Fruit fly (Drosophila melanogaster) whole organism, embryonic: ENCODE measurements around the gene Utx.

Experiments
- Adf1 ChIP-seq: fragments of 200-800 bp; sonication (Bioruptor generic); IDR thresholded peaks from 2 replicates; pipeline ENCODE4 v1.3.6; 2022; ENCODE audit warnings: missing biosample characterization, missing genetic modification characterization
- Atf-2 ChIP-seq: fragments of 200-800 bp; sonication (Bioruptor generic); optimal IDR thresholded peaks from 2 replicates; lab custom pipeline; 2016; ENCODE audit warnings: missing biosample characterization, missing genetic modification characterization
- Bgb ChIP-seq: fragments of 200-800 bp; sonication (Bioruptor generic); IDR thresholded peaks from 2 replicates; pipeline ENCODE4 v1.3.6; 2022; ENCODE audit warnings: missing biosample characterization, missing genetic modification characterization; ENCODE audit not compliant: partially characterized antibody
- CG10267 ChIP-seq: fragments of 200-800 bp; sonication (Bioruptor generic); optimal IDR thresholded peaks from 2 replicates; lab custom pipeline; 2018; ENCODE audit warnings: missing biosample characterization, mild to moderate bottlenecking, missing genetic modification characterization, moderate library complexity
- CG12104 ChIP-seq: fragments of 200-800 bp; sonication (Bioruptor generic); optimal IDR thresholded peaks from 3 replicates; lab custom pipeline; 2016; ENCODE audit warnings: missing biosample characterization, missing genetic modification characterization
- CG14441 ChIP-seq: fragments of 200-800 bp; sonication (Bioruptor generic); IDR thresholded peaks from 2 replicates; pipeline ENCODE4 v1.3.6; 2022; ENCODE audit warnings: missing biosample characterization, missing genetic modification characterization
- CG14710 ChIP-seq: fragments of 200-800 bp; sonication (Bioruptor generic); optimal IDR thresholded peaks from 3 replicates; lab custom pipeline; 2019; ENCODE audit warnings: missing biosample characterization, mild to moderate bottlenecking, missing genetic modification characterization, moderate library complexity
- CG15269 ChIP-seq: fragments of 200-800 bp; sonication (Bioruptor generic); optimal IDR thresholded peaks from 2 replicates; lab custom pipeline; 2018; ENCODE audit warnings: missing biosample characterization, mild to moderate bottlenecking, missing genetic modification characterization, moderate library complexity
- CG15514 ChIP-seq: fragments of 200-800 bp; sonication (Bioruptor generic); optimal IDR thresholded peaks from 3 replicates; lab custom pipeline; 2017; ENCODE audit warnings: missing biosample characterization, missing genetic modification characterization, mild to moderate bottlenecking, moderate library complexity, missing genetic modification reagents
- CG16779 ChIP-seq: fragments of 200-800 bp; sonication (Bioruptor generic); IDR thresholded peaks from 2 replicates; pipeline ENCODE4 v1.3.6; 2022; ENCODE audit warnings: missing biosample characterization, missing genetic modification characterization
- CG2116 ChIP-seq: fragments of 200-800 bp; sonication (Bioruptor generic); optimal IDR thresholded peaks from 3 replicates; lab custom pipeline; 2018; ENCODE audit warnings: missing biosample characterization, mild to moderate bottlenecking, missing genetic modification characterization
- CG5953 ChIP-seq: fragments of 200-800 bp; sonication (Bioruptor generic); IDR thresholded peaks from 2 replicates; pipeline ENCODE4 v1.3.6; 2022; ENCODE audit warnings: missing biosample characterization, missing genetic modification characterization
- CG6791 ChIP-seq: fragments of 200-800 bp; sonication (Bioruptor generic); IDR thresholded peaks from 3 replicates; pipeline ENCODE4 v1.3.6; 2022; ENCODE audit warnings: missing biosample characterization, missing genetic modification characterization; ENCODE audit not compliant: partially characterized antibody
- CG8290 ChIP-seq, 3 experiments: fragments of 200-800 bp; sonication (Bioruptor generic); optimal IDR thresholded peaks; 2 replicates each; lab custom pipeline; 2016 to 2019; ENCODE audit warnings: missing biosample characterization in 3 of 3, missing genetic modification characterization in 3 of 3, mild to moderate bottlenecking in 2 of 3, moderate library complexity in 1 of 3
- CG8765 ChIP-seq: fragments of 200-800 bp; sonication (Bioruptor generic); IDR thresholded peaks from 2 replicates; pipeline ENCODE4 v1.3.6; 2022; ENCODE audit warnings: missing biosample characterization, missing genetic modification characterization
- CG9932 ChIP-seq: fragments of 200-800 bp; sonication (Bioruptor generic); IDR thresholded peaks from 2 replicates; pipeline ENCODE4 v1.3.6; 2022; ENCODE audit warnings: missing biosample characterization, missing genetic modification characterization
- CHES-1-like ChIP-seq: fragments of 200-800 bp; sonication (Bioruptor generic); optimal IDR thresholded peaks from 2 replicates; lab custom pipeline; 2016; ENCODE audit warnings: missing biosample characterization, missing genetic modification characterization
- Deaf1 ChIP-seq: fragments of 200-800 bp; optimal IDR thresholded peaks from 3 replicates; lab custom pipeline; 2019; ENCODE audit warnings: missing biosample characterization, mild to moderate bottlenecking, missing genetic modification characterization, moderate library complexity
- Dip2 ChIP-seq: fragments of 200-800 bp; sonication (Bioruptor generic); IDR thresholded peaks from 2 replicates; pipeline ENCODE4 v1.3.6; 2022; ENCODE audit warnings: missing biosample characterization, missing genetic modification characterization
- Ets65A ChIP-seq: fragments of 200-800 bp; sonication (Bioruptor generic); peaks from one replicate; lab custom pipeline; 2016; ENCODE audit warnings: missing biosample characterization, missing genetic modification characterization
- HLH3B ChIP-seq: fragments of 200-800 bp; sonication (Bioruptor generic); IDR thresholded peaks from 2 replicates; pipeline ENCODE4 v1.3.6; 2022; ENCODE audit warnings: missing biosample characterization, missing genetic modification characterization
- MESR4 ChIP-seq: fragments of 200-800 bp; sonication (Bioruptor generic); optimal IDR thresholded peaks from 2 replicates; lab custom pipeline; 2018; ENCODE audit warnings: missing biosample characterization, mild to moderate bottlenecking, missing genetic modification characterization, moderate library complexity
- Med ChIP-seq: fragments of 200-800 bp; sonication (Bioruptor generic); peaks from one replicate; lab custom pipeline; 2016; ENCODE audit warnings: missing biosample characterization, missing genetic modification characterization, mild to moderate bottlenecking, inconsistent platforms, moderate library complexity
- Meics ChIP-seq: fragments of 200-800 bp; sonication (Bioruptor generic); optimal IDR thresholded peaks from 2 replicates; lab custom pipeline; 2017; ENCODE audit warnings: missing biosample characterization, mild to moderate bottlenecking, missing genetic modification characterization
- Myb ChIP-seq: fragments of 200-800 bp; sonication (Bioruptor generic); optimal IDR thresholded peaks from 2 replicates; lab custom pipeline; 2016; ENCODE audit warnings: missing biosample characterization, missing genetic modification characterization
- Scr ChIP-seq: fragments of 200-800 bp; sonication (Bioruptor generic); IDR thresholded peaks from 2 replicates; pipeline ENCODE4 v1.3.6; 2022; ENCODE audit warnings: missing biosample characterization, missing genetic modification characterization; ENCODE audit not compliant: partially characterized antibody
- Xrp1 ChIP-seq: fragments of 200-800 bp; sonication (Bioruptor generic); IDR thresholded peaks from 2 replicates; pipeline ENCODE4 v1.3.6; 2022; ENCODE audit warnings: missing biosample characterization, missing genetic modification characterization
- YL-1 ChIP-seq: fragments of 200-800 bp; sonication (Bioruptor generic); optimal IDR thresholded peaks from 3 replicates; lab custom pipeline; 2017; ENCODE audit warnings: missing biosample characterization, mild to moderate bottlenecking, missing genetic modification characterization
- amos ChIP-seq: fragments of 200-800 bp; sonication (Bioruptor generic); IDR thresholded peaks from 2 replicates; pipeline ENCODE4 v1.3.6; 2022; ENCODE audit warnings: missing biosample characterization, missing genetic modification characterization; ENCODE audit not compliant: partially characterized antibody
- bbx ChIP-seq: fragments of 200-800 bp; sonication (Bioruptor generic); IDR thresholded peaks from 2 replicates; pipeline ENCODE4 v1.3.6; 2022; ENCODE audit warnings: missing biosample characterization, missing genetic modification characterization; ENCODE audit not compliant: partially characterized antibody
- bigmax ChIP-seq: fragments of 200-800 bp; sonication (Bioruptor generic); optimal IDR thresholded peaks from 2 replicates; lab custom pipeline; 2018; ENCODE audit warnings: missing biosample characterization, mild to moderate bottlenecking, missing genetic modification characterization
- crp ChIP-seq, 2 experiments: fragments of 200-800 bp; sonication (Bioruptor generic); optimal IDR thresholded peaks; 2 replicates in 1 of 2; 3 replicates in 1 of 2; lab custom pipeline; 2017; ENCODE audit warnings: missing biosample characterization in 2 of 2, missing genetic modification characterization in 2 of 2, mild to moderate bottlenecking in 1 of 2, moderate library complexity in 1 of 2
- da ChIP-seq: fragments of 200-800 bp; sonication (Bioruptor generic); optimal IDR thresholded peaks from 2 replicates; lab custom pipeline; 2016; ENCODE audit warnings: missing biosample characterization, missing genetic modification characterization
- eve ChIP-seq, 2 experiments: fragments of >200 bp; optimal IDR thresholded peaks; 2 replicates each; lab custom pipeline; 2017; ENCODE audit warnings: missing biosample characterization in 2 of 2, missing genetic modification characterization in 2 of 2
- ewg ChIP-seq: fragments of 200-800 bp; sonication (Bioruptor generic); optimal IDR thresholded peaks from 3 replicates; lab custom pipeline; 2017; ENCODE audit warnings: mild to moderate bottlenecking, missing biosample characterization, missing genetic modification reagents, missing genetic modification characterization
- exex ChIP-seq: fragments of 200-800 bp; sonication (Bioruptor generic); optimal IDR thresholded peaks from 4 replicates; lab custom pipeline; 2018; ENCODE audit warnings: missing biosample characterization, mild to moderate bottlenecking, missing genetic modification characterization, moderate library complexity
- fd96Cb ChIP-seq: fragments of 200-800 bp; sonication (Bioruptor generic); optimal IDR thresholded peaks from 2 replicates; lab custom pipeline; 2018; ENCODE audit warnings: missing biosample characterization, mild to moderate bottlenecking, missing genetic modification characterization, moderate library complexity
- hbn ChIP-seq: fragments of 200-800 bp; sonication (Bioruptor generic); IDR thresholded peaks from 2 replicates; pipeline ENCODE4 v1.3.6; 2022; ENCODE audit warnings: missing biosample characterization, missing genetic modification characterization; ENCODE audit not compliant: partially characterized antibody
- klu ChIP-seq: fragments of 200-800 bp; sonication (Bioruptor generic); IDR thresholded peaks from 2 replicates; pipeline ENCODE4 v1.3.6; 2022; ENCODE audit warnings: missing biosample characterization, missing genetic modification characterization
- nau ChIP-seq: fragments of 200-800 bp; sonication (Bioruptor generic); optimal IDR thresholded peaks from 3 replicates; lab custom pipeline; 2017; ENCODE audit warnings: missing biosample characterization, mild to moderate bottlenecking, missing genetic modification characterization, missing genetic modification reagents
- peb ChIP-seq: fragments of 200-800 bp; sonication (Bioruptor generic); IDR thresholded peaks from 2 replicates; pipeline ENCODE4 v1.3.6; 2022; ENCODE audit warnings: missing biosample characterization, missing genetic modification characterization
- pho ChIP-seq: fragments of 200-800 bp; sonication (Bioruptor generic); optimal IDR thresholded peaks from 2 replicates; lab custom pipeline; 2016; ENCODE audit warnings: missing biosample characterization, missing genetic modification characterization
- row ChIP-seq: fragments of 200-800 bp; sonication (Bioruptor generic); IDR thresholded peaks from 3 replicates; pipeline ENCODE4 v1.3.6; 2022; ENCODE audit warnings: missing biosample characterization, missing genetic modification characterization
- sd ChIP-seq: fragments of 200-800 bp; sonication (Bioruptor generic); optimal IDR thresholded peaks from 3 replicates; lab custom pipeline; 2018; ENCODE audit warnings: missing biosample characterization, mild to moderate bottlenecking, missing genetic modification characterization, moderate library complexity
- trem ChIP-seq: fragments of 200-800 bp; optimal IDR thresholded peaks from 3 replicates; lab custom pipeline; 2019; ENCODE audit warnings: missing biosample characterization, mild to moderate bottlenecking, missing genetic modification characterization, moderate library complexity
- ttk ChIP-seq: fragments of 200-800 bp; sonication (Bioruptor generic); IDR thresholded peaks from 2 replicates; pipeline ENCODE4 v2.1.2; 2022; ENCODE audit warnings: missing biosample characterization, missing genetic modification characterization
- wek ChIP-seq: fragments of 200-800 bp; sonication (Bioruptor generic); optimal IDR thresholded peaks from 3 replicates; lab custom pipeline; 2018; ENCODE audit warnings: missing biosample characterization, mild to moderate bottlenecking, missing genetic modification characterization, moderate library complexity
- zen ChIP-seq: fragments of 200-800 bp; sonication (Bioruptor generic); optimal IDR thresholded peaks from 3 replicates; lab custom pipeline; 2018; ENCODE audit warnings: missing biosample characterization, mild to moderate bottlenecking, missing genetic modification characterization, moderate library complexity

Utx gene

DNA sequence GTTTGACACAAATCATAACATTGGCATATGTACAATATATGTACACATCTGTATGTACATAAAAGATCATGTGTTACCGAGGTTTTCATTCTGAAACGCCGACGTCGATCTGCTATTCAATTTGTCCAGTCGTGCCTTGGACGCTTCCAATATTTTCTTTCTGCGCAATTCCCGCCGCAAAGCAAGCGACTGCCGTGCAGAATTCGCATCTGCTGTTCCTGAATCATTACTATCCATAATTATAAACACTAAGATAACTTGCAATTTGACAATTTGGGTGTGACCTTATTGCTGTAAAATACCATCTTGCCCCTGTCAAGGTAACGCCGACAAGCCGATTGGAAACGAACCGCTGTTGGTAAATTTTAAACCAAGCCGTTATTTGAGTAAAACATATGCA lies 33.2 kb upstream of the Utx start (continued):
- TF ChIP-seq bigmax (GFP tag; lab: Kevin White, UChicago): peak; percentile 7
- no peak for TF ChIP-seq CG9932 (GFP tag; lab: Robert Waterston, UW)
- TF ChIP-seq Scr (GFP tag; lab: Robert Waterston, UW): peak; percentile 33; the same call in 1 of the 2 replicates
- no peak for TF ChIP-seq CG8765 (GFP tag; lab: Robert Waterston, UW)
- TF ChIP-seq CG5953 (GFP tag; lab: Robert Waterston, UW): no peak
- peak in 1 of 2 experiments; percentile 60 for TF ChIP-seq crp (GFP tag; optimal IDR thresholded peaks at IDR 0.05; lab: Kevin White, UChicago)
- TF ChIP-seq MESR4 (GFP tag; lab: Kevin White, UChicago): peak; percentile 83
- TF ChIP-seq fd96Cb (tag; lab: Kevin White, UChicago): no peak
- TF ChIP-seq ttk (GFP tag; lab: Robert Waterston, UW): no peak
- TF ChIP-seq Meics (GFP tag; lab: Kevin White, UChicago): no peak
- TF ChIP-seq hbn (GFP tag; lab: Robert Waterston, UW): 0 out of 2 replicates have a peak, but pooled peaks have one; percentile 24
- TF ChIP-seq exex (tag; lab: Kevin White, UChicago): peak; percentile 23
- TF ChIP-seq row (GFP tag; lab: Robert Waterston, UW): peak; percentile 46; the same call in 1 of the 3 replicates
- no peak for TF ChIP-seq Deaf1 (tag; lab: Kevin White, UChicago)
- TF ChIP-seq CG6791: 0 out of 3 replicates have a peak, but pooled peaks have one; percentile 36
- TF ChIP-seq Atf-2: no peak
- peak; percentile 10 for TF ChIP-seq wek
- no peak for TF ChIP-seq da (GFP tag; lab: Kevin White, UChicago)
- no peak for TF ChIP-seq pho (GFP tag; lab: Kevin White, UChicago)
- TF ChIP-seq CG14710 (tag; lab: Kevin White, UChicago): peak; percentile 23
- peak; percentile 37 for TF ChIP-seq CG15514 (GFP tag; lab: Kevin White, UChicago)
- TF ChIP-seq YL-1 (GFP tag; lab: Kevin White, UChicago): peak; percentile 21
- no peak for TF ChIP-seq CG14441 (GFP tag; lab: Robert Waterston, UW)
- peak; percentile 43 for TF ChIP-seq Med
- no peak for TF ChIP-seq Dip2 (GFP tag; lab: Robert Waterston, UW)
- TF ChIP-seq peb (GFP tag; lab: Robert Waterston, UW): no peak
- no peak for TF ChIP-seq eve (GFP tag; optimal IDR thresholded peaks at IDR 0.05; lab: Kevin White, UChicago)
- TF ChIP-seq CG8290 (GFP tag; optimal IDR thresholded peaks at IDR 0.05; lab: Kevin White, UChicago): no peak
- peak in 1 of 2 experiments; percentile 4 for TF ChIP-seq CG8290 (tag; optimal IDR thresholded peaks at IDR 0.05; lab: Kevin White, UChicago)
- TF ChIP-seq amos (GFP tag; lab: Robert Waterston, UW): peak; percentile 27; the same call in 1 of the 2 replicates

DNA sequence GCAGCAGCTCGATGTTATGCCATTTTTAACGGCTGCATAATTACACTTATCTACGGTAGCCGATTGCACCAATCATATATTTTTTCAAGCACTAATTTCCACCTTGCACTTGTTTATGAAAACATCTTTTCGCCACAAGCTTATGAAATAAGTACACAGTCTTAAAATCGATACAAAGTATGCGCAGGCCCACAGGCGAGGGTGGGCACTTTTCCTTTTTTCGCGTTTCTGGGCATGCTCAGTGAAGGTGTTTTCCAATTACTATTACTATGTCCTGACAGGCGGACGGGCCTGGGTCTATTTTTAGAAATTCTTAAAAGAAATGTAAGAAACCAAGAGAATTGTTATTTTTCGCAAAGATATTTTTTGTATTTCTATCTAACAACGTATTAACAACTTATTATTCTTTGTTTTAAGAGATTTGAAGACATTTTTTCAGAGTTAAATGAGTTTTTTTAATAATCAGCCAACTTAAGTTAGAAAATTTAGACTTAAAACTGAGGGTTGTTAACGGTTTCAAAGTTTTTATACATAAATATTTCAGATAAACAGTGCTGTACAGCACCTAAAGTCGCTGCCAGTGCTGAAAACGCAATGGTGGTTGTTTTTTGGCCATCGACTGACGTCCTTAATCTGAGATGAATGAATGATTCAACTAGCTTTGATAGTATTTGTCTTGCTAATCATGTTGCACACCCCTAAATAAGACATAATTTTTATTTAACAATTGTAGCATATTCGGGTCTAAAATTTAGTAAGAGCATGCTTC lies 32.2 kb upstream of the Utx start, which contains the start of gene Cdk5alpha:
Cdk5alpha (minus strand) TSS at position 343 of the 769 bp plus-strand sequence.
- TF ChIP-seq trem: peak; percentile 31
- no peak for TF ChIP-seq CG12104 (GFP tag; lab: Kevin White, UChicago)
- TF ChIP-seq CG16779 (GFP tag; lab: Robert Waterston, UW): no peak
- no peak for TF ChIP-seq HLH3B (GFP tag; lab: Robert Waterston, UW)
- peak; percentile 21 for TF ChIP-seq CHES-1-like (GFP tag; lab: Kevin White, UChicago)
- peak; percentile 41 for TF ChIP-seq Myb
- peak; percentile 18 for TF ChIP-seq CG2116 (GFP tag; lab: Kevin White, UChicago)
- no peak for TF ChIP-seq zen (tag; lab: Kevin White, UChicago)
- TF ChIP-seq Ets65A (GFP tag; lab: Kevin White, UChicago): peak; percentile 79
- TF ChIP-seq Bgb (GFP tag; lab: Robert Waterston, UW): no peak
- TF ChIP-seq nau: no peak
- no peak for TF ChIP-seq CG15269 (tag; lab: Kevin White, UChicago)
- TF ChIP-seq Adf1 (GFP tag; lab: Robert Waterston, UW): no peak
- TF ChIP-seq sd (tag; lab: Kevin White, UChicago): no peak
- TF ChIP-seq klu (GFP tag; lab: Robert Waterston, UW): no peak
- peak; percentile 29 for TF ChIP-seq bbx (GFP tag; lab: Robert Waterston, UW)
- TF ChIP-seq ewg (GFP tag; lab: Kevin White, UChicago): peak; percentile 95
- TF ChIP-seq CG10267: peak; percentile 92
- peak; percentile 5 for TF ChIP-seq CG14710 (tag; lab: Kevin White, UChicago)
- no peak for TF ChIP-seq Xrp1 (GFP tag; lab: Robert Waterston, UW)
